Worm (Caenorhabditis elegans) whole organism, L4/young adult: ENCODE results near the gene Y17G7B.12.
A peak's percentile ranks its signal among the peaks of the same experiment; 100 is the strongest.

Experiments used
- W03F9.2 ChIP-seq: fragments of 150-350 bp; optimal IDR thresholded peaks from 2 replicates; lab custom pipeline; 2014; ENCODE audit warnings: missing biosample characterization, missing genetic modification characterization
- dao-5 ChIP-seq: sonication (generic microtip); optimal IDR thresholded peaks from 2 replicates; lab custom pipeline; 2016; ENCODE audit warnings: missing genotype, missing genetic modification characterization, moderate library complexity, missing compliant biosample characterization
- him-1 ChIP-seq: sonication (generic microtip); optimal IDR thresholded peaks from 2 replicates; lab custom pipeline; 2016; ENCODE audit warnings: missing genotype, missing genetic modification reagents, missing genetic modification characterization, missing compliant biosample characterization

Y17G7B.12 gene

DNA sequence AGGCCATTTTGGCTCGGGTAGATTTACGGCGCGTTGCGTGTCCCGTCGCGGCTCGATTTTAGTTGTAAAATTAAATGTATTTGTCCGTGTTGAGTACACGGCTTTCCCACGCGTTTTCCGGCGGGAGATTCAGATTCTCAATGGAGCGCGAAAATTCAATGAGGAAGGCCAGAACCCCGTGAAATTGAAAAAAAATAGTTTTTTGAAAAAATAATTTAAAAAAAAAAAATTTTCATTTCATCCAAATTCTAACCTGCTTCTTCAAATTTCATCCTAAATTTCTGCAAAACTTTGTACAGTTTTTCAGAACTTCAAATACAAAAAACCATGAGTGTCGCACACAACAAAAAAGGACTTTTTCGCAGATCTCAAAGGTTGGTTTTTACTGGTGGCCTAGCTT is 14.9 kb upstream of the Y17G7B.12 start, which contains the start of gene glb-29:
Gene glb-29 (plus strand): TSS at position 301 of the 400 bp plus-strand sequence.
- no peak for TF ChIP-seq dao-5 (tag; lab: Kevin White, UChicago)
- no peak for TF ChIP-seq him-1 (tag; lab: Kevin White, UChicago)
- TF ChIP-seq W03F9.2 (tag; lab: Kevin White, UChicago), result no peak

DNA sequence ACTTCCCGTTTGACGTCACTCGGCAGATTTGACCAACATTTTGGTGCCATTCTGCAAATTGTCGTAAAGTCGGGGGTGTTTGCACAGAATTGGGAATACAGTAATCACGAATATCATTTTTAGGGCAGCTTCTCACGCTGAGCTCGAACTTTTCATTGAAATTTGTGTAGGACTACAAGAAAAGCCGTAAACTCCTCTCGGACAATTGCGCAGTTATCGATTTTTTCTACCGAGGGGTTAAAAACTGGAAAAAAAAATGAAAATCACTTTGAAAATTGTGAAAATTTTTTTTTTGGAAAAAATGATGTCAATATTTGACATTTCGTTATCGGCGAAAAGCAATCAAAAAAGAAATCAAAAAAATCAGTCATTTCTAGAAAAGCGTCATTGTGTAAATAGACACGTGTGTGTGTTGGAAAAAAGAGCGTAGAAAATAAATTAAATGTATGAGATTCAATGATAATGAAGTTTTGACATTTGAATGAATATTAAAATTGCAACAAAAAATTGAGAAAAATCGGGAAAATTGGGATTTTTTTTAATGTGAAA is 4.1 kb downstream of the Y17G7B.12 start, which contains the start of gene Y17G7B.8:
Gene Y17G7B.8 (minus strand): TSS at position 51 of the 549 bp plus-strand sequence.
- TF ChIP-seq dao-5 (tag; lab: Kevin White, UChicago) (no peak), W03F9.2 (tag; lab: Kevin White, UChicago) (no peak), him-1 (tag; lab: Kevin White, UChicago) (no peak)

DNA sequence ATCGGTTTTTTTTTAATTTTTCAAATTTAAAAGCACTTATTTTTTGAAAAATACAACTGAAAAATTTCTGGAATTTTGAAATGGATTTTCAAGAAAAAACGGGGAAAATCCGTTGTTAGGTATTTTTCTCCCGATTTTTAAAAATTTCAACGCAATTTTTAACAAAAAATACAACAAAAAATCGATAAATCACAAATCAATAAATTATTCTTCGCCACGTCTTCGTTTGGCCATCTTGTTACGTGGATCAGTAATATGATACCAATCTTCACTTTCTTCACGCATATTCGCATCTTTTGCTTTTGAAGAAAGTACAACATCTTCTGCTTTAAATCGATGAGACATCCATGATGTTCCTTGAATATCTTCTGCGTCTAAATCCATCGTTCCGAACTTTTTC is 5.0 kb downstream of the Y17G7B.12 start:
- TF ChIP-seq him-1 (tag; lab: Kevin White, UChicago), result no peak
- no peak for TF ChIP-seq dao-5 (tag; lab: Kevin White, UChicago)
- TF ChIP-seq W03F9.2 (tag; lab: Kevin White, UChicago), result no peak

DNA sequence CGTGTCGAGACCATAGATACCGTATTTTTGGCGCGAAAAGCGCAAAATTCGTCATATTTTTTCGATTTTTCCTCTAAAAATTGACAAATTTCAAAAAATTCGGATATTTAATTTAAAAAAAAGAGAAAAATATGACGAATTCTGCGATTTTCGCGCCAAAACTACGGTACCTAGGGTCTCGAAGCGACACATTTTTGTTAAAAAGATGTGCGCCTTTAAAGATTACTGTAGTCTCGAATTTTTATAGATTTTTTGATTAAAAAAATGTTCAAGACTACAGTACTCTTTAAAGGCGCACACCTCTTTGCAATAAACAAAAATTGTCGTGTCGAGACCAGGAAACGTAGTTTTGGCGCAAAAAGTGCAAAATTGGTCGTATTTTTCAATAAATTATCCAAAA is 12.4 kb downstream of the Y17G7B.12 start:
- TF ChIP-seq him-1 (tag; lab: Kevin White, UChicago) (no peak), W03F9.2 (tag; lab: Kevin White, UChicago) (no peak), dao-5 (tag; lab: Kevin White, UChicago) (no peak)

DNA sequence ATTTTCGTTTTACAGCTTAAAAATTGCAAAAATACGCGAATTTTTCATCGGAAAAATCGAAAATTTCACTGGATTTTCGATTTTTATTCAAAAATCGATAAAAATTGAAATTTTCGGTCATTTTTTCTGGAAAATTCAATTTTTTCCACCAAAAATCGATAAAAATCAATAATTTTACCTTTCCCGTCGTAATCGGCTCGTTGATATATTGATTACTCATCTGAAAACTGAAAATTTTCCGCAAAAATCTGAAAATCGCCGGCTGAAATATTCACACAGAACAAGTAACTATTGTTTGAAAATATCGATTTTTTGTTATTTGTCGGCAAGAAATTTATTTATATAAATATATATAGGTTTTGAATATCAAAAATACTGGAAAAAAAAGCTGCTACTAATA is 12.9 kb downstream of the Y17G7B.12 start, which contains the start of gene cyn-16:
Gene cyn-16 (minus strand): TSS at position 227 of the 400 bp plus-strand sequence.
- TF ChIP-seq him-1 (tag; lab: Kevin White, UChicago), result no peak
- no peak for TF ChIP-seq dao-5 (tag; lab: Kevin White, UChicago)
- TF ChIP-seq W03F9.2 (tag; lab: Kevin White, UChicago), result no peak

DNA sequence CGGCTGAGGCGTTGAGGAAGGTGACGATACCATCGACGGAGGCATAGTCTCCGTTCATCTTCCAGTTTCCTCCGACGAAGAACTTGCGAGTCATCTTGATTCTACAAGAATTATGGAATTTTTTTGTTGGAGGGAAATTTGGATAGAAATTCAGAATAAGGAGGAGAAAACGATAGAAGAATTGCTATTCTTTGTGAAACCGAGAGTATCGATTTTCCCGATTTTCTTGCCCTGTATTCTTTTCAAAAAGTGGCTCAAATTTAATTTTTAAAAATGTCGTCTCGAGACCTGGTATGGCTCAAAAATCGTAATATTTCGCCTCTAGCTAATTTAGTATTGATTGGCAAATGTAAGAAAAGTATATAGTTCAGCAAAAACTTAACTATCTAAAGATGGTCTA is 15.4 kb downstream of the Y17G7B.12 start, which contains the start of gene tpi-1:
Gene tpi-1 (minus strand): TSS at position 101 of the 400 bp plus-strand sequence.
- TF ChIP-seq him-1 (tag; lab: Kevin White, UChicago) (no peak), W03F9.2 (tag; lab: Kevin White, UChicago) (no peak), dao-5 (tag; lab: Kevin White, UChicago) (no peak)

DNA sequence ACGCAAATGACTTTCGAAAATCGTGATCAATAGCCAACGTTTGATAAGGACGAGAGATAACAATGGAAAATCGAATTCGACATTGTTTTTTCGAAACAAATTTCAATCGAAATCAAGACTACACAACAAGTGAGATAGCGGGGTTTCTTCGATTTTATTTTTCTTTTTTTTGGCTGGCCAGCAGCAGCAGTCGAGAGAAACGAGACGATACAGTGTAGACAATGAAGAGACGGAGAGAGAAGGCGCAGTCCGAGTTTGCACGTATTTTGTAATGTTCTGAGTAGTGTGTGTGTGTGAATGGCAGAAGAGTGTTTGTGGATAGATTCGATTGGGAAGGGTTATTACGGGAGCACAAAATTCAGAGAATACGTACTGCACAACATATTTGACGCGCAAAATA is 16.5 kb downstream of the Y17G7B.12 start:
- no peak for TF ChIP-seq dao-5 (tag; lab: Kevin White, UChicago)
- no peak for TF ChIP-seq him-1 (tag; lab: Kevin White, UChicago)

DNA sequence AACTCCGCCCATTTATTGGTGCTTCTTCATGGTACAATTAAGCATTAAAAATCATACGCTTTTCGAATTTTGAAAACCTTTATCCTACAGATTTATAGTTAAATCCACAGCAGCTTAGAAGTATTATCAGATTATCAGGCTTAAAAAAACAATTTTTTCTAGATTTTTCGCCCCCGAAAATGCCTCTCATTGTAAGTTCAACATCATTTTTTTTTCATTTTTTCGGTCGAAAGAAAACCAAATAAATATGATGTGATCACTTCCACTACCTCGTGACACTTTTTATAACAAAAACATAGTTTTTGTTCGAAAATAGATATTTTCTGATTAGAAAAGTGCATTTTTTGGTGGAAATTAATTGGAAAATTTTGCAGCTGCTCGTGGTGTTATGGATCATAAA is 17.5 kb downstream of the Y17G7B.12 start:
- TF ChIP-seq him-1 (tag; lab: Kevin White, UChicago) (no peak), dao-5 (tag; lab: Kevin White, UChicago) (no peak), W03F9.2 (tag; lab: Kevin White, UChicago) (no peak)

DNA sequence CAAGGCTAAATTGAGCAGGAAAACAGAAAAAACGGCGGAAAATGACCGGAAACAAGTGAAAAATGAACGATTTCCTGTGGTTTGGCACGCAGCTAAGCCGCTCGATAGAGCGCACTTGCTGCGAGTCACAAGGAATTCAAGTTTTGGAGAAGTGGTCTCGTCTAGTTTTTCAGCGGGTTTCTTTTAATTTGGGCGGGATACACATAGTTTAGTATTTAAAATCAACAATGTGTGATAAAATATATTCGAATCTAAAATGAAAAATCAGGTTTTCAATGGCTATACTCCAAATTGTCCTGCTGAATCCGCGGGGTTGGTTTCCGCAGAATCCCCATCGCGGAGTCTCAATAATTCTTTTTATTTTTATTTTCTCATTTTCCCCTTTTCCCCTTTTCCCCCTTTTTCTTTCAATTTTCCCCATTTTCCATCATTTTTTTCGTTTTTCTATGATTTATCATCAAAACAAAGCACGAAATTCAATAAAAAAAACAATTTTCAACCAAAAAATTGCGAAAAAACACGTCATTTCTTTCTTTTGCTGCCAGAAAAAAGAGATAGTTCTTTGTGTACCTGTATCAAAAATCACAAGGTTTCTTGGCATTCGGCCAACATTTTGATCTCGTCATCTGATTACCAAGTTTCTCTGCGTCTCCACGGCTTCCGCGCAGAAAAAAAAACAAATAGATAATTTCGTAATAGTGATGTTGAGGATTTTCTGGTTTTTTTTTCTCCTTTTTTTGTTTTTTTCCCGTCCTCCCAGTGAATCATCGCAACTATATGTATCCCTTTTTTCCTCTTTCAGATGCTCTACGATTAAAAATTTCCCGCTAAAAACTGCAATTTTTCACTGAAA is 18.7 kb downstream of the Y17G7B.12 start, which contains the start of gene ippk-1:
Gene ippk-1 (plus strand): TSS at position 803 of the 853 bp plus-strand sequence.
- TF ChIP-seq dao-5 (tag; lab: Kevin White, UChicago) (no peak), W03F9.2 (tag; lab: Kevin White, UChicago) (peak; percentile 16), him-1 (tag; lab: Kevin White, UChicago) (no peak)

DNA sequence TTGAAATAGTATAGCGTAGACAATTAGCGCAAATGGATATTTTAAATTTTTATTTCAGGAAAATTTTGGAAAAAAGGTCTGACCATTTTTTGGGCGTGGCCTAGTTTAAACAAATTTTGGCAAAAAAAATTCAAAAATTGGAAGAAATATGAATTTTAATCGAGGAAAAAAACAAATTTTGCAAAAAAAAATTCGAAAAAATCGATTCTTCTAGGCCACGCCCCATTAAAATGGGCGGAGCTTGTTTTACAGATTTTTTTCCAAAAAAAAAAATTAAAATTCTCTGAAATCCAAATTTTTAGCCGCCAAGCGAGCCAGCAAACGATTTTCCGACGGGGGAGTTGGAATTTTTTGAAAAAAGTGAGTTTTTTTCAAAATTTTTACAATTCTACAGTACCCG is 25.6 kb downstream of the Y17G7B.12 start, which contains the start of gene nadk-2:
Gene nadk-2 (plus strand): TSS at position 301 of the 400 bp plus-strand sequence.
- TF ChIP-seq dao-5 (tag; lab: Kevin White, UChicago) (no peak), him-1 (tag; lab: Kevin White, UChicago) (no peak), W03F9.2 (tag; lab: Kevin White, UChicago) (no peak)

DNA sequence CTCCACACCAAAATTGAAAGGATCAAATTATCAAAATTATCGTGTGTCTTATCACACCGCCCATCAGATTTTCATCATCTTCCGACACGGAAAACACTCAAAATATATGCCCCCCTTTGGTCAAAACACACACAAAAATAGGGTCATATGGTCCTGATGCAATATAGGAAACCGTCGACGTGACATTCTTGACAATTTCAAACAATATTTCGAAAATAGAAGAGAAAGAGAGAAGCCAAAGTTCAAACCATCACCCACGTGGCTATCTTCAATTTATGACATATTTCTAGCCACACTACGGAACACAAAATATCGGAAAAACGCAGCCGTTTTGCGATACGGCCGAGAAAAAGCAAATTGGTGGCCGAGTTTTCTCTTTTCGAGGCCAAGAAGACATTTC is 26.9 kb downstream of the Y17G7B.12 start:
- TF ChIP-seq W03F9.2 (tag; lab: Kevin White, UChicago) (no peak), him-1 (tag; lab: Kevin White, UChicago) (no peak), dao-5 (tag; lab: Kevin White, UChicago) (no peak)

DNA sequence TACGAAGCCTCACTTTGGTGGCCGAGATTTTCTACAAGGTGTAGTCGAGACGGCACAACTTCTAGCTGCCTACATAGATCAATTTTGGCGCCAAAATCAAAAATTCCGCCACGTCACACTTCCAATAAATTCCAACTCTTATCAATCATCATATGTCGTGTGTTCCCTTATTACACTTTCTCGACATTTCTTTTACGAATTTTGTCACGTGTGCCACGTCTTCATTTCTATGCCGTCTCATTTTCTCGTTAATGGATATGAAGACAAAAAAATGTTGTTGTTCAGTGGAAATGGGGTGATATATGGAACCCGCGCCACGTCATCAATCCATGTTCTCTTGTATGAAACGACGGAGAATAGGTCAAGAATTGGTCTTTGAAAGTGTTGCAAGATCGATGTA is 27.9 kb downstream of the Y17G7B.12 start:
- TF ChIP-seq W03F9.2 (tag; lab: Kevin White, UChicago) (no peak), him-1 (tag; lab: Kevin White, UChicago) (no peak), dao-5 (tag; lab: Kevin White, UChicago) (no peak)

DNA sequence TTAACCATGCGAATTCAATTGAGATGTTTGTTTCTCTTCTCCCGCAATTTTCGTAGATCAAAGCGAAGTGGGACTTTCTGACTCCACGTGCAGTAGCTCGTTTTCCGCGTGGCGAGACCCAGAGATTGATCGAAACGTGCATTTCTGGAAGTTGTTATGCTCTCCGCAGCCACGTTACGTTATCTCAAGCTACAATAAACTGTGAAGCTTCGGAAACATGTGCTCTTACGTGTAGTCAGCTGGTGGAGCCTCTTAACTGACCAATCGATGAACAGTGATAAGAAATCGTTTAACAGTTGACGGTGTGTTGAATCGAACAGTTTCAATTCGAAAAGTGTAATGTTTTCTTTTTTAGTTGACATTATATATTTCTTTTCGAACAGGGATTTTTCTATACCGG is 28.5 kb downstream of the Y17G7B.12 start:
- TF ChIP-seq W03F9.2 (tag; lab: Kevin White, UChicago) (no peak), him-1 (tag; lab: Kevin White, UChicago) (no peak), dao-5 (tag; lab: Kevin White, UChicago) (no peak)
